Fruit fly (Drosophila melanogaster) whole organism, prepupa: Measurements from ENCODE around the gene Cubn2.

Experiments used
- CG8632 ChIP-seq: fragments of 200-800 bp; sonication (Bioruptor generic); optimal IDR thresholded peaks from 3 replicates; lab custom pipeline; 2016; ENCODE audit warnings: missing biosample characterization, missing genetic modification characterization
- Eip75B ChIP-seq: fragments of 200-800 bp; sonication (Bioruptor generic); optimal IDR thresholded peaks from 3 replicates; lab custom pipeline; 2016; ENCODE audit warnings: missing biosample characterization, missing genetic modification characterization
- Eip93F ChIP-seq: fragments of 200-800 bp; sonication (Bioruptor generic); optimal IDR thresholded peaks from 2 replicates; lab custom pipeline; 2016; ENCODE audit warnings: missing biosample characterization, mild to moderate bottlenecking, missing genetic modification characterization
- Gug ChIP-seq: fragments of 200-800 bp; sonication (Bioruptor generic); IDR thresholded peaks from 2 replicates; pipeline ENCODE4 v1.3.6; 2022; ENCODE audit warnings: missing biosample characterization, missing genetic modification characterization
- Smox ChIP-seq: fragments of 200-800 bp; sonication (Bioruptor generic); optimal IDR thresholded peaks from 3 replicates; lab custom pipeline; 2016; ENCODE audit warnings: missing biosample characterization, missing genetic modification characterization
- fkh ChIP-seq: fragments of 200-800 bp; sonication (Bioruptor generic); optimal IDR thresholded peaks from 3 replicates; lab custom pipeline; 2017; ENCODE audit warnings: missing biosample characterization, mild to moderate bottlenecking, missing genetic modification characterization, moderate library complexity

dm6 chr3L:11832360-11833295 is 18.1 kb upstream of the Cubn2 start:
- TF ChIP-seq Eip93F (GFP tag; lab: Kevin White, UChicago), result no peak
- TF ChIP-seq fkh, result no peak
- TF ChIP-seq Eip75B (GFP tag; lab: Kevin White, UChicago), result no peak
- TF ChIP-seq Gug, result no peak
- TF ChIP-seq CG8632 (GFP tag; lab: Kevin White, UChicago), result no peak
- no peak for TF ChIP-seq Smox
